Fruit fly (Drosophila melanogaster) whole organism, prepupa: ENCODE data around the gene Sse.

Experiments
- Blimp-1 ChIP-seq: fragments of 200-800 bp; sonication (Bioruptor generic); optimal IDR thresholded peaks from 3 replicates; lab custom pipeline; 2017; ENCODE audit warnings: missing biosample characterization, missing genetic modification characterization, mild to moderate bottlenecking, moderate library complexity, missing genetic modification reagents
- CG10669 ChIP-seq: fragments of 200-800 bp; sonication (Bioruptor generic); optimal IDR thresholded peaks from 3 replicates; lab custom pipeline; 2018; ENCODE audit warnings: missing biosample characterization, mild to moderate bottlenecking, missing genetic modification characterization, moderate library complexity
- CG31627 ChIP-seq: fragments of 200-800 bp; sonication (Bioruptor generic); optimal IDR thresholded peaks from 3 replicates; lab custom pipeline; 2016; ENCODE audit warnings: missing biosample characterization, missing genetic modification characterization
- CG32006 ChIP-seq: fragments of 200-800 bp; sonication (Bioruptor generic); optimal IDR thresholded peaks from 3 replicates; lab custom pipeline; 2017; ENCODE audit warnings: missing biosample characterization, mild to moderate bottlenecking, missing genetic modification characterization
- CG6163 ChIP-seq: fragments of 200-800 bp; sonication (Bioruptor generic); IDR thresholded peaks from 3 replicates; pipeline ENCODE4 v1.3.6; 2022; ENCODE audit warnings: missing biosample characterization, missing genetic modification characterization
- CG8632 ChIP-seq: fragments of 200-800 bp; sonication (Bioruptor generic); optimal IDR thresholded peaks from 3 replicates; lab custom pipeline; 2016; ENCODE audit warnings: missing biosample characterization, missing genetic modification characterization
- Hr4 ChIP-seq: fragments of 200-800 bp; sonication (Bioruptor generic); optimal IDR thresholded peaks from 3 replicates; lab custom pipeline; 2016; ENCODE audit warnings: missing biosample characterization, missing genetic modification characterization
- achi ChIP-seq: fragments of 200-800 bp; sonication (Bioruptor generic); optimal IDR thresholded peaks from 3 replicates; lab custom pipeline; 2016; ENCODE audit warnings: missing biosample characterization, missing genetic modification characterization
- eg ChIP-seq: fragments of 200-800 bp; sonication (Bioruptor generic); IDR thresholded peaks from 3 replicates; pipeline ENCODE4 v1.3.6; 2022; ENCODE audit warnings: missing biosample characterization, missing genetic modification characterization
- fkh ChIP-seq: fragments of 200-800 bp; sonication (Bioruptor generic); optimal IDR thresholded peaks from 3 replicates; lab custom pipeline; 2017; ENCODE audit warnings: missing biosample characterization, mild to moderate bottlenecking, missing genetic modification characterization, moderate library complexity
- lz ChIP-seq: fragments of 200-800 bp; sonication (Bioruptor generic); optimal IDR thresholded peaks from 3 replicates; lab custom pipeline; 2016; ENCODE audit warnings: missing biosample characterization, missing genetic modification characterization

- TF ChIP-seq fkh (GFP tag; lab: Kevin White, UChicago): no peak
- no peak for TF ChIP-seq lz (GFP tag; lab: Kevin White, UChicago)
- no peak for TF ChIP-seq CG31627 (GFP tag; lab: Kevin White, UChicago)
- no peak for TF ChIP-seq achi (GFP tag; lab: Kevin White, UChicago)
- TF ChIP-seq eg (GFP tag; lab: Robert Waterston, UW): no peak
- no peak for TF ChIP-seq Blimp-1 (GFP tag; lab: Kevin White, UChicago)
- no peak for TF ChIP-seq Hr4
- no peak for TF ChIP-seq CG10669 (GFP tag; lab: Kevin White, UChicago)
- no peak for TF ChIP-seq CG8632 (GFP tag; lab: Kevin White, UChicago)
- 0 out of 3 replicates have a peak, but pooled peaks have one; percentile 13 for TF ChIP-seq CG6163 (GFP tag; lab: Robert Waterston, UW)
- no peak for TF ChIP-seq CG32006
Measured at dm6 chr3L:5641120-5641519, 20.9 kb downstream of the Sse start.
